Worm (Caenorhabditis elegans) whole organism, young adult: ENCODE data around the gene bre-2.

Source experiments
- B0019.2 ChIP-seq: fragments of 200-800 bp; sonication (Bioruptor generic); conservative IDR thresholded peaks from 2 replicates; pipeline ENCODE4 v1.3.6; 2022; ENCODE audit warnings: missing genetic modification reagents, missing genetic modification characterization, missing compliant biosample characterization
- Y53F4B.3 ChIP-seq: fragments of 200-800 bp; sonication (Bioruptor generic); IDR thresholded peaks from 2 replicates; pipeline ENCODE4 v1.3.6; 2022; ENCODE audit warnings: missing genetic modification reagents, missing genetic modification characterization, missing compliant biosample characterization
- gei-17 ChIP-seq: fragments of 200-800 bp; sonication (Bioruptor generic); optimal IDR thresholded peaks from 2 replicates; lab custom pipeline; 2018; ENCODE audit warnings: mild to moderate bottlenecking, missing genetic modification characterization, missing compliant biosample characterization
- lin-35 ChIP-seq, 3 experiments: fragments of 150-350 bp in 2 of 3; sonication (generic microtip) in 1 of 3; optimal IDR thresholded peaks; 2 replicates each; lab custom pipeline; 2014 to 2018; ENCODE audit warnings: missing biosample characterization in 3 of 3, missing genetic modification characterization in 3 of 3, missing genetic modification reagents in 3 of 3
- lsl-1 ChIP-seq: fragments of 200-800 bp; sonication (Bioruptor generic); optimal IDR thresholded peaks from 2 replicates; lab custom pipeline; 2018; ENCODE audit warnings: mild to moderate bottlenecking, missing genetic modification characterization, moderate library complexity, missing compliant biosample characterization
- madf-3 ChIP-seq: fragments of 200-800 bp; sonication (Bioruptor generic); IDR thresholded peaks from 2 replicates; pipeline ENCODE4 v1.3.6; 2022; ENCODE audit warnings: missing genetic modification reagents, missing genetic modification characterization, missing compliant biosample characterization

- TF ChIP-seq gei-17 (GFP tag; lab: Kevin White, UChicago) (no peak), lin-35 (GFP tag; optimal IDR thresholded peaks at IDR 0.05; lab: Kevin White, UChicago) (no peak), madf-3 (no peak), B0019.2 (GFP tag; lab: Robert Waterston, UW) (no peak), Y53F4B.3 (no peak), lsl-1 (GFP tag; lab: Kevin White, UChicago) (no peak)
Measured at ce11 chrIII:13101070-13101469, 38.4 kb downstream of the bre-2 start.
